Fruit fly (Drosophila melanogaster): ENCODE data around the gene CG42571.

dm6 chr3L:15712063-15712462 lies 4.2 kb upstream of the CG42571 start:
- TF ChIP-seq cnc (optimal IDR thresholded peaks at IDR 0.05): no peak
- no peak for TF ChIP-seq kay (GFP tag; ENCODE audit: borderline replicate concordance)
- TF ChIP-seq Hr96 (GFP tag; optimal IDR thresholded peaks at IDR 0.05): no peak
- no peak for TF ChIP-seq Mnt (GFP tag; optimal IDR thresholded peaks at IDR 0.05)
- TF ChIP-seq Clk (GFP tag; optimal IDR thresholded peaks at IDR 0.05): no peak
- no peak for TF ChIP-seq tj (GFP tag; optimal IDR thresholded peaks at IDR 0.05)
- TF ChIP-seq CG33017 (tag; optimal IDR thresholded peaks at IDR 0.05): no peak
- no peak for TF ChIP-seq pad (GFP tag; optimal IDR thresholded peaks at IDR 0.05)
- TF ChIP-seq CG1620 (GFP tag; optimal IDR thresholded peaks at IDR 0.05): no peak
- no peak for TF ChIP-seq Crg-1 (GFP tag; optimal IDR thresholded peaks at IDR 0.05)
- TF ChIP-seq CG7045 (GFP tag; optimal IDR thresholded peaks at IDR 0.05): no peak
- TF ChIP-seq CG12768 (GFP tag; optimal IDR thresholded peaks at IDR 0.05): no peak
